Fruit fly (Drosophila melanogaster): ENCODE results near the gene CG13295.

DNA sequence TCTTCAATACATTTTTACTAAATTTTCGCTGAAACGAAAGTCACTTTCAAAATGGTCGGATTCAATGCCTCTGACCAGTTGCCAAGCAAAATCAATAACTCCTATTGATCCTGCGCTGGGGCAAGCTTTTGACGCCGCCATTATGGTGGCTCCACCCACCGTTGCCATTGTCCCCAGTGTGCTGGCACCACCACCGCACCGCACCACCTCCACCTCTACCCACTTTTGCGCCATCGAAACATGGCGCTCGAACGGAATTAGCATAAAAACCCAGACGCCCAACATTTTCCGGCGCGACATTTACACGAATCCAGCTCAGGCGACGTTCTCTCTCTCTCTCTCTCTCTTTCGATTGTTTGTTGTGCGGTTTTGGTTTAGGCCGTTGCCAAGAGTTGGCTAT lies 41.8 kb upstream of the CG13295 start:
- TF ChIP-seq ttk (optimal IDR thresholded peaks at IDR 0.05) (no peak), psq (optimal IDR thresholded peaks at IDR 0.05) (no peak), Sin3A (optimal IDR thresholded peaks at IDR 0.05) (no peak), h (optimal IDR thresholded peaks at IDR 0.05) (no peak), insv (optimal IDR thresholded peaks at IDR 0.05) (no peak), Myc (optimal IDR thresholded peaks at IDR 0.05) (no peak)
